Fruit fly (Drosophila melanogaster) whole organism, embryonic: ENCODE data around the gene Svil.
A peak's percentile ranks its signal among the peaks of the same experiment; 100 is the strongest.

Experiments used
- ATbp ChIP-seq: fragments of 200-800 bp; sonication (Bioruptor generic); optimal IDR thresholded peaks from 2 replicates; lab custom pipeline; 2017; ENCODE audit warnings: missing biosample characterization, mild to moderate bottlenecking, missing genetic modification characterization, missing genetic modification reagents
- CG10209 ChIP-seq: fragments of 200-800 bp; sonication (Bioruptor generic); optimal IDR thresholded peaks from 3 replicates; lab custom pipeline; 2017; ENCODE audit warnings: missing biosample characterization, mild to moderate bottlenecking, missing genetic modification characterization, missing genetic modification reagents
- CG11696 ChIP-seq: fragments of 200-800 bp; sonication (Bioruptor generic); IDR thresholded peaks from 2 replicates; pipeline ENCODE4 v1.3.6; 2022; ENCODE audit warnings: missing biosample characterization, missing genetic modification characterization
- CG13287 ChIP-seq: fragments of 200-800 bp; sonication (Bioruptor generic); IDR thresholded peaks from 2 replicates; pipeline ENCODE4 v1.3.6; 2022; ENCODE audit warnings: missing biosample characterization, missing genetic modification characterization; ENCODE audit not compliant: partially characterized antibody
- CG13775 ChIP-seq: fragments of 200-800 bp; sonication (Bioruptor generic); optimal IDR thresholded peaks from 3 replicates; lab custom pipeline; 2017; ENCODE audit warnings: missing biosample characterization, mild to moderate bottlenecking, missing genetic modification characterization
- CG17328 ChIP-seq: fragments of 200-800 bp; sonication (Bioruptor generic); IDR thresholded peaks from 2 replicates; pipeline ENCODE4 v1.3.6; 2022; ENCODE audit warnings: missing biosample characterization, missing genetic modification characterization
- CG17361 ChIP-seq: fragments of 200-800 bp; sonication (Bioruptor generic); IDR thresholded peaks from 3 replicates; pipeline ENCODE4 v1.3.6; 2022; ENCODE audit warnings: missing biosample characterization, missing genetic modification characterization
- CG1792 ChIP-seq: fragments of 200-800 bp; sonication (Bioruptor generic); optimal IDR thresholded peaks from 2 replicates; lab custom pipeline; 2016; ENCODE audit warnings: missing biosample characterization, missing genetic modification characterization
- CG18476 ChIP-seq: fragments of 200-800 bp; sonication (Bioruptor generic); optimal IDR thresholded peaks from 2 replicates; lab custom pipeline; 2016; ENCODE audit warnings: missing biosample characterization, mild to moderate bottlenecking, missing genetic modification characterization
- CG2712 ChIP-seq: fragments of 200-800 bp; optimal IDR thresholded peaks from 3 replicates; lab custom pipeline; 2019; ENCODE audit warnings: missing biosample characterization, mild to moderate bottlenecking, missing genetic modification characterization, moderate library complexity
- CG31441 ChIP-seq: fragments of 200-800 bp; sonication (Bioruptor generic); IDR thresholded peaks from 2 replicates; pipeline ENCODE4 v1.3.6; 2022; ENCODE audit warnings: missing biosample characterization, missing genetic modification characterization
- CG3163 ChIP-seq: fragments of 200-800 bp; sonication (Bioruptor generic); optimal IDR thresholded peaks from 3 replicates; lab custom pipeline; 2016; ENCODE audit warnings: missing biosample characterization, missing genetic modification characterization
- CG3281 ChIP-seq: fragments of 200-800 bp; sonication (Bioruptor generic); optimal IDR thresholded peaks from 3 replicates; lab custom pipeline; 2017; ENCODE audit warnings: missing biosample characterization, mild to moderate bottlenecking, missing genetic modification characterization
- CG4424 ChIP-seq: fragments of 200-800 bp; sonication (Bioruptor generic); optimal IDR thresholded peaks from 3 replicates; lab custom pipeline; 2016; ENCODE audit warnings: missing biosample characterization, missing genetic modification characterization
- CG4820 ChIP-seq: fragments of 200-800 bp; sonication (Bioruptor generic); optimal IDR thresholded peaks from 3 replicates; lab custom pipeline; 2016; ENCODE audit warnings: missing biosample characterization, missing genetic modification characterization
- CG5180 ChIP-seq: fragments of 200-800 bp; sonication (Bioruptor generic); optimal IDR thresholded peaks from 3 replicates; lab custom pipeline; 2017; ENCODE audit warnings: missing biosample characterization, missing genetic modification characterization, mild to moderate bottlenecking, moderate library complexity, missing genetic modification reagents
- CG6683 ChIP-seq: fragments of 200-800 bp; sonication (Bioruptor generic); optimal IDR thresholded peaks from 2 replicates; lab custom pipeline; 2017; ENCODE audit warnings: missing biosample characterization, mild to moderate bottlenecking, missing genetic modification characterization, missing genetic modification reagents
- CG6689 ChIP-seq: fragments of 200-800 bp; sonication (Bioruptor generic); IDR thresholded peaks from 2 replicates; pipeline ENCODE4 v1.3.6; 2022; ENCODE audit warnings: missing biosample characterization, missing genetic modification characterization
- CG6813 ChIP-seq: fragments of 200-800 bp; sonication (Bioruptor generic); optimal IDR thresholded peaks from 2 replicates; lab custom pipeline; 2017; ENCODE audit warnings: missing biosample characterization, missing genetic modification characterization, mild to moderate bottlenecking, moderate library complexity, missing genetic modification reagents
- CG8281 ChIP-seq: fragments of 200-800 bp; sonication (Bioruptor generic); optimal IDR thresholded peaks from 2 replicates; lab custom pipeline; 2018; ENCODE audit warnings: missing biosample characterization, mild to moderate bottlenecking, missing genetic modification characterization, moderate library complexity
- CTCF ChIP-seq: fragments of 200-800 bp; sonication (Bioruptor generic); optimal IDR thresholded peaks from 2 replicates; lab custom pipeline; 2017; ENCODE audit warnings: missing biosample characterization, mild to moderate bottlenecking, missing genetic modification characterization, moderate library complexity
- Dip2 ChIP-seq: fragments of 200-800 bp; sonication (Bioruptor generic); IDR thresholded peaks from 2 replicates; pipeline ENCODE4 v1.3.6; 2022; ENCODE audit warnings: missing biosample characterization, missing genetic modification characterization
- Eip74EF ChIP-seq, 2 experiments: fragments of 200-800 bp in 1 of 2; fragments of >200 bp in 1 of 2; sonication (Bioruptor generic) in 1 of 2; optimal IDR thresholded peaks; 2 replicates each; lab custom pipeline; 2017 to 2019; ENCODE audit warnings: missing biosample characterization in 2 of 2, missing genetic modification characterization in 2 of 2, mild to moderate bottlenecking in 1 of 2, moderate library complexity in 1 of 2
- Fer2 ChIP-seq: fragments of 200-800 bp; sonication (Bioruptor generic); optimal IDR thresholded peaks from 2 replicates; lab custom pipeline; 2018; ENCODE audit warnings: missing biosample characterization, mild to moderate bottlenecking, missing genetic modification characterization, moderate library complexity
- HLH54F ChIP-seq: fragments of 200-800 bp; sonication (Bioruptor generic); optimal IDR thresholded peaks from 3 replicates; lab custom pipeline; 2016; ENCODE audit warnings: missing biosample characterization, missing genetic modification characterization
- Neu2 ChIP-seq: fragments of 200-800 bp; sonication (Bioruptor generic); optimal IDR thresholded peaks from 3 replicates; lab custom pipeline; 2016; ENCODE audit warnings: missing biosample characterization, missing genetic modification characterization, borderline replicate concordance
- Nf-YA ChIP-seq: fragments of 200-800 bp; sonication (Bioruptor generic); IDR thresholded peaks from 2 replicates; pipeline ENCODE4 v1.3.6; 2022; ENCODE audit warnings: missing biosample characterization, missing genetic modification characterization
- Nf-YB ChIP-seq: fragments of 200-800 bp; sonication (Bioruptor generic); optimal IDR thresholded peaks from 3 replicates; lab custom pipeline; 2019; ENCODE audit warnings: missing biosample characterization, mild to moderate bottlenecking, missing genetic modification characterization, moderate library complexity
- Oli ChIP-seq: fragments of 200-800 bp; sonication (Bioruptor generic); optimal IDR thresholded peaks from 2 replicates; lab custom pipeline; 2018; ENCODE audit warnings: missing biosample characterization, mild to moderate bottlenecking, missing genetic modification characterization, moderate library complexity
- Ptx1 ChIP-seq: fragments of 200-800 bp; sonication (Bioruptor generic); IDR thresholded peaks from 2 replicates; pipeline ENCODE4 v1.3.6; 2022; ENCODE audit warnings: missing biosample characterization, missing genetic modification characterization
- Ravus ChIP-seq: fragments of 200-800 bp; sonication (Bioruptor generic); IDR thresholded peaks from 2 replicates; pipeline ENCODE4 v1.3.6; 2022; ENCODE audit warnings: missing biosample characterization, missing genetic modification characterization
- Sry-β ChIP-seq: fragments of 200-800 bp; sonication (Bioruptor generic); optimal IDR thresholded peaks from 2 replicates; lab custom pipeline; 2018; ENCODE audit warnings: missing biosample characterization, mild to moderate bottlenecking, missing genetic modification characterization, moderate library complexity
- Sry-δ ChIP-seq: fragments of 200-800 bp; sonication (Bioruptor generic); optimal IDR thresholded peaks from 2 replicates; lab custom pipeline; 2016; ENCODE audit warnings: missing biosample characterization, missing genetic modification characterization
- Ssrp ChIP-seq: fragments of 200-800 bp; sonication (Bioruptor generic); optimal IDR thresholded peaks from 2 replicates; lab custom pipeline; 2018; ENCODE audit warnings: missing biosample characterization, mild to moderate bottlenecking, missing genetic modification characterization, moderate library complexity
- amos ChIP-seq: fragments of 200-800 bp; sonication (Bioruptor generic); IDR thresholded peaks from 2 replicates; pipeline ENCODE4 v1.3.6; 2022; ENCODE audit warnings: missing biosample characterization, missing genetic modification characterization; ENCODE audit not compliant: partially characterized antibody
- ash1 ChIP-seq: fragments of 200-800 bp; sonication (Bioruptor generic); optimal IDR thresholded peaks from 2 replicates; lab custom pipeline; 2018; ENCODE audit warnings: missing biosample characterization, mild to moderate bottlenecking, missing genetic modification characterization
- crol ChIP-seq: fragments of 200-800 bp; sonication (Bioruptor generic); IDR thresholded peaks from 2 replicates; pipeline ENCODE4 v1.3.6; 2022; ENCODE audit warnings: missing biosample characterization, missing genetic modification characterization
- da ChIP-seq: fragments of 200-800 bp; sonication (Bioruptor generic); optimal IDR thresholded peaks from 2 replicates; lab custom pipeline; 2016; ENCODE audit warnings: missing biosample characterization, missing genetic modification characterization
- ham ChIP-seq: fragments of 200-800 bp; sonication (Bioruptor generic); IDR thresholded peaks from 2 replicates; pipeline ENCODE4 v1.3.6; 2022; ENCODE audit warnings: missing biosample characterization, missing genetic modification characterization
- lmd ChIP-seq: fragments of 200-800 bp; sonication (Bioruptor generic); IDR thresholded peaks from 2 replicates; pipeline ENCODE4 v1.3.6; 2022; ENCODE audit warnings: missing biosample characterization, missing genetic modification characterization
- nau ChIP-seq: fragments of 200-800 bp; sonication (Bioruptor generic); optimal IDR thresholded peaks from 3 replicates; lab custom pipeline; 2017; ENCODE audit warnings: missing biosample characterization, mild to moderate bottlenecking, missing genetic modification characterization, missing genetic modification reagents
- nerfin-1 ChIP-seq: fragments of 200-800 bp; sonication (Bioruptor generic); optimal IDR thresholded peaks from 3 replicates; lab custom pipeline; 2019; ENCODE audit warnings: missing biosample characterization, mild to moderate bottlenecking, missing genetic modification characterization, moderate library complexity
- pfk ChIP-seq: fragments of 200-800 bp; sonication (Bioruptor generic); optimal IDR thresholded peaks from 2 replicates; lab custom pipeline; 2018; ENCODE audit warnings: missing biosample characterization, mild to moderate bottlenecking, missing genetic modification characterization, moderate library complexity
- slou ChIP-seq: fragments of 200-800 bp; sonication (Bioruptor generic); optimal IDR thresholded peaks from 3 replicates; lab custom pipeline; 2016; ENCODE audit warnings: missing biosample characterization, missing genetic modification characterization
- sr ChIP-seq: fragments of 200-800 bp; sonication (Bioruptor generic); IDR thresholded peaks from 3 replicates; pipeline ENCODE4 v1.3.6; 2022; ENCODE audit warnings: missing biosample characterization, missing genetic modification characterization
- ssp ChIP-seq: fragments of 200-800 bp; sonication (Bioruptor generic); IDR thresholded peaks from 2 replicates; pipeline ENCODE4 v1.3.6; 2022; ENCODE audit warnings: missing biosample characterization, missing genetic modification characterization
- trem ChIP-seq: fragments of 200-800 bp; optimal IDR thresholded peaks from 3 replicates; lab custom pipeline; 2019; ENCODE audit warnings: missing biosample characterization, mild to moderate bottlenecking, missing genetic modification characterization, moderate library complexity
- tx ChIP-seq: fragments of 200-800 bp; sonication (Bioruptor generic); optimal IDR thresholded peaks from 2 replicates; lab custom pipeline; 2016; ENCODE audit warnings: missing biosample characterization, missing genetic modification characterization
- usp ChIP-seq: fragments of >200 bp; optimal IDR thresholded peaks from 2 replicates; lab custom pipeline; 2017; ENCODE audit warnings: missing biosample characterization, missing genetic modification characterization
- vvl ChIP-seq: fragments of 200-800 bp; sonication (Bioruptor generic); IDR thresholded peaks from 2 replicates; pipeline ENCODE4 v1.3.6; 2022; ENCODE audit warnings: missing biosample characterization, missing genetic modification characterization

Svil gene

dm6 chr3L:2373421-2374043 lies 3.9 kb upstream of the Svil start, which contains the start of the genes mRpL23 and CG9004 (continued):
- TF ChIP-seq Sry-δ (GFP tag; lab: Kevin White, UChicago) (peak; percentile 78), CG3163 (GFP tag; lab: Kevin White, UChicago) (peak; percentile 87), CG17328 (GFP tag; lab: Robert Waterston, UW) (peak; percentile 100), CG11696 (GFP tag; lab: Robert Waterston, UW) (peak; percentile 98), da (peak; percentile 96), ash1 (GFP tag; lab: Kevin White, UChicago) (peak; percentile 92), usp (no peak), CG6689 (GFP tag; lab: Robert Waterston, UW) (peak; percentile 99), CG8281 (peak; percentile 94), Ravus (GFP tag; lab: Robert Waterston, UW) (peak; percentile 99), Fer2 (peak; percentile 99), HLH54F (GFP tag; lab: Kevin White, UChicago) (peak; percentile 99), tx (GFP tag; lab: Kevin White, UChicago) (peak; percentile 98), CG1792 (GFP tag; lab: Kevin White, UChicago) (peak; percentile 97), ATbp (GFP tag; lab: Kevin White, UChicago) (peak; percentile 98), CG18476 (GFP tag; lab: Kevin White, UChicago) (peak; percentile 99), CG10209 (GFP tag; lab: Kevin White, UChicago) (peak; percentile 99), CG31441 (GFP tag; lab: Robert Waterston, UW) (peak; percentile 98), CTCF (GFP tag; lab: Kevin White, UChicago) (peak; percentile 67), Nf-YB (GFP tag; lab: Kevin White, UChicago) (peak; percentile 87), CG4820 (peak; percentile 99), trem (tag; lab: Kevin White, UChicago) (peak; percentile 96), CG13775 (GFP tag; lab: Kevin White, UChicago) (peak; percentile 99), CG17361 (GFP tag; lab: Robert Waterston, UW) (peak; percentile 99), CG6683 (GFP tag; lab: Kevin White, UChicago) (peak; percentile 97), pfk (peak; percentile 72), ham (GFP tag; lab: Robert Waterston, UW) (peak; percentile 98), CG13287 (GFP tag; lab: Robert Waterston, UW) (peak; percentile 63), lmd (GFP tag; lab: Robert Waterston, UW) (peak; percentile 100), Neu2 (GFP tag; lab: Kevin White, UChicago) (peak; percentile 92), sr (GFP tag; lab: Robert Waterston, UW) (peak; percentile 98), ssp (GFP tag; lab: Robert Waterston, UW) (peak; percentile 97), Oli (tag; lab: Kevin White, UChicago) (peak; percentile 99), CG2712 (peak; percentile 99), nerfin-1 (peak; percentile 97), crol (GFP tag; lab: Robert Waterston, UW) (peak; percentile 90), Ssrp (tag; lab: Kevin White, UChicago) (peak; percentile 99), Sry-β (GFP tag; lab: Kevin White, UChicago) (peak; percentile 71), amos (GFP tag; lab: Robert Waterston, UW) (no peak), CG6813 (peak; percentile 97), nau (GFP tag; lab: Kevin White, UChicago) (peak; percentile 97), CG3281 (GFP tag; lab: Kevin White, UChicago) (peak; percentile 98), vvl (GFP tag; lab: Robert Waterston, UW) (peak; percentile 100), Eip74EF (GFP tag; optimal IDR thresholded peaks at IDR 0.05; lab: Kevin White, UChicago) (peak in 1 of 2 experiments; percentile 96), slou (GFP tag; lab: Kevin White, UChicago) (peak; percentile 99), CG5180 (GFP tag; lab: Kevin White, UChicago) (peak; percentile 90), Ptx1 (GFP tag; lab: Robert Waterston, UW) (peak; percentile 100), Dip2 (GFP tag; lab: Robert Waterston, UW) (peak; percentile 80), CG4424 (GFP tag; lab: Kevin White, UChicago) (peak; percentile 99), Nf-YA (GFP tag; lab: Robert Waterston, UW) (peak; percentile 98)
